Worm (Caenorhabditis elegans) whole organism, L1 larva: ENCODE data around the gene fbxl-4.

Experiments used
- C04F5.9 ChIP-seq: sonication (generic microtip); optimal IDR thresholded peaks from 2 replicates; lab custom pipeline; 2016; ENCODE audit warnings: missing genetic modification characterization, missing compliant biosample characterization
- aha-1 ChIP-seq: fragments of 150-350 bp; optimal IDR thresholded peaks from 2 replicates; lab custom pipeline; 2014; ENCODE audit warnings: missing biosample characterization, missing genetic modification characterization
- aly-2 ChIP-seq: fragments of 150-350 bp; optimal IDR thresholded peaks from 2 replicates; lab custom pipeline; 2014; ENCODE audit warnings: missing biosample characterization, missing genetic modification characterization
- ama-1 ChIP-seq: fragments of 150-350 bp; optimal IDR thresholded peaks from 2 replicates; lab custom pipeline; 2014
- blmp-1 ChIP-seq: fragments of 150-350 bp; optimal IDR thresholded peaks from 2 replicates; lab custom pipeline; 2014; ENCODE audit warnings: missing biosample characterization, missing genetic modification characterization
- ceh-63 ChIP-seq: fragments of 200-800 bp; sonication (Bioruptor generic); optimal IDR thresholded peaks from 2 replicates; lab custom pipeline; 2018; ENCODE audit warnings: mild to moderate bottlenecking, missing genetic modification characterization, missing compliant biosample characterization
- ceh-82 ChIP-seq, 3 experiments: fragments of 150-350 bp in 1 of 3; sonication (generic microtip) in 2 of 3; optimal IDR thresholded peaks; 2 replicates each; lab custom pipeline; 2014 to 2017; ENCODE audit warnings: missing biosample characterization in 3 of 3, missing genetic modification characterization in 3 of 3
- ceh-88 ChIP-seq: fragments of 200-800 bp; sonication (Bioruptor generic); IDR thresholded peaks from 2 replicates; pipeline ENCODE4 v1.3.6; 2022; ENCODE audit warnings: missing genetic modification characterization, missing compliant biosample characterization
- ceh-90 ChIP-seq: sonication (generic microtip); optimal IDR thresholded peaks from 2 replicates; lab custom pipeline; 2016; ENCODE audit warnings: missing genetic modification characterization, missing compliant biosample characterization
- ces-1 ChIP-seq: fragments of 150-350 bp; optimal IDR thresholded peaks from 2 replicates; lab custom pipeline; 2014; ENCODE audit warnings: missing biosample characterization, missing genetic modification reagents, missing genetic modification characterization
- efl-1 ChIP-seq, 4 experiments: fragments of 150-350 bp; optimal IDR thresholded peaks in 3 of 4; peaks in 1 of 4; 1 replicate in 1 of 4; 2 replicates in 3 of 4; lab custom pipeline; 2014; ENCODE audit warnings: missing biosample characterization in 2 of 4, missing genetic modification characterization in 2 of 4, missing genetic modification reagents in 2 of 4
- efl-3 ChIP-seq: fragments of 200-800 bp; sonication (Bioruptor generic); optimal IDR thresholded peaks from 2 replicates; lab custom pipeline; 2018; ENCODE audit warnings: mild to moderate bottlenecking, missing genetic modification characterization, missing compliant biosample characterization
- egl-13 ChIP-seq: sonication (generic microtip); optimal IDR thresholded peaks from 2 replicates; lab custom pipeline; 2016; ENCODE audit warnings: missing genotype, missing genetic modification reagents, missing genetic modification characterization, missing compliant biosample characterization
- egl-27 ChIP-seq, 2 experiments: fragments of 150-350 bp in 1 of 2; sonication (generic microtip); optimal IDR thresholded peaks; 3 replicates each; lab custom pipeline; 2017 to 2018; ENCODE audit warnings: missing biosample characterization in 2 of 2, missing genetic modification characterization in 2 of 2, missing genetic modification reagents in 2 of 2
- elt-3 ChIP-seq, 6 experiments: fragments of 150-350 bp in 1 of 6; sonication (generic microtip); optimal IDR thresholded peaks; 2 replicates each; lab custom pipeline; 2017 to 2018; ENCODE audit warnings: missing biosample characterization in 6 of 6, missing genetic modification characterization in 6 of 6, inconsistent platforms in 1 of 6
- ets-5 ChIP-seq: fragments of 200-800 bp; sonication (Bioruptor generic); IDR thresholded peaks from 2 replicates; pipeline ENCODE4 v1.3.6; 2022; ENCODE audit warnings: missing genetic modification characterization, missing compliant biosample characterization
- fkh-10 ChIP-seq: sonication (generic microtip); optimal IDR thresholded peaks from 2 replicates; lab custom pipeline; 2017; ENCODE audit warnings: missing biosample characterization, missing genetic modification reagents, missing genetic modification characterization
- hlh-17 ChIP-seq: fragments of 200-800 bp; sonication (Bioruptor generic); optimal IDR thresholded peaks from 2 replicates; lab custom pipeline; 2018; ENCODE audit warnings: missing genetic modification characterization, mild to moderate bottlenecking, missing compliant biosample characterization, moderate library complexity, borderline replicate concordance
- hlh-4 ChIP-seq: sonication (generic microtip); optimal IDR thresholded peaks from 2 replicates; lab custom pipeline; 2016; ENCODE audit warnings: mild to moderate bottlenecking, missing genetic modification characterization, missing compliant biosample characterization
- hpl-2 ChIP-seq: fragments of 150-350 bp; optimal IDR thresholded peaks from 2 replicates; lab custom pipeline; 2014; ENCODE audit warnings: missing biosample characterization, missing genetic modification reagents, missing genetic modification characterization
- irx-1 ChIP-seq: sonication (generic microtip); optimal IDR thresholded peaks from 2 replicates; lab custom pipeline; 2016; ENCODE audit warnings: missing genetic modification characterization, missing compliant biosample characterization
- isw-1 ChIP-seq: fragments of 200-800 bp; sonication (Bioruptor generic); IDR thresholded peaks from 2 replicates; pipeline ENCODE4 v1.3.6; 2022; ENCODE audit warnings: missing genetic modification characterization, missing compliant biosample characterization
- jun-1 ChIP-seq: fragments of 150-350 bp; optimal IDR thresholded peaks from 2 replicates; lab custom pipeline; 2014; ENCODE audit warnings: missing biosample characterization, missing genetic modification reagents, missing genetic modification characterization
- lin-14 ChIP-seq: fragments of 200-800 bp; sonication (Bioruptor generic); optimal IDR thresholded peaks from 2 replicates; lab custom pipeline; 2018; ENCODE audit warnings: mild to moderate bottlenecking, missing genetic modification characterization, moderate library complexity, missing compliant biosample characterization
- lin-39 ChIP-seq: fragments of 150-350 bp; optimal IDR thresholded peaks from 2 replicates; lab custom pipeline; 2014; ENCODE audit warnings: missing biosample characterization, missing genetic modification reagents, missing genetic modification characterization
- lir-3 ChIP-seq: sonication (generic microtip); optimal IDR thresholded peaks from 2 replicates; lab custom pipeline; 2016; ENCODE audit warnings: mild to moderate bottlenecking, missing genetic modification characterization, moderate library complexity, missing compliant biosample characterization; ENCODE audit not compliant: poor library complexity
- lsy-2 ChIP-seq, 2 experiments: fragments of 150-350 bp; optimal IDR thresholded peaks; 2 replicates each; lab custom pipeline; 2014; ENCODE audit warnings: missing biosample characterization in 2 of 2, missing genetic modification characterization in 2 of 2
- mab-9 ChIP-seq: fragments of 200-800 bp; sonication (Bioruptor generic); IDR thresholded peaks from 2 replicates; pipeline ENCODE4 v1.3.6; 2022; ENCODE audit warnings: missing genetic modification reagents, missing genetic modification characterization, missing compliant biosample characterization
- mep-1 ChIP-seq: fragments of 150-350 bp; optimal IDR thresholded peaks from 2 replicates; lab custom pipeline; 2014; ENCODE audit warnings: missing biosample characterization, missing genetic modification characterization
- nhr-11 ChIP-seq: fragments of 150-350 bp; optimal IDR thresholded peaks from 2 replicates; lab custom pipeline; 2014; ENCODE audit warnings: missing biosample characterization, missing genetic modification characterization
- nhr-12 ChIP-seq: sonication (generic microtip); optimal IDR thresholded peaks from 2 replicates; lab custom pipeline; 2017; ENCODE audit warnings: missing biosample characterization, missing genetic modification characterization
- nhr-19 ChIP-seq: fragments of 200-800 bp; sonication (Bioruptor generic); conservative IDR thresholded peaks from 2 replicates; pipeline ENCODE4 v1.3.6; 2022; ENCODE audit warnings: missing genetic modification characterization, missing compliant biosample characterization
- nhr-20 ChIP-seq: sonication (generic microtip); optimal IDR thresholded peaks from 2 replicates; lab custom pipeline; 2016; ENCODE audit warnings: mild to moderate bottlenecking, missing genetic modification characterization, missing compliant biosample characterization
- nhr-47 ChIP-seq: sonication (generic microtip); optimal IDR thresholded peaks from 2 replicates; lab custom pipeline; 2016; ENCODE audit warnings: mild to moderate bottlenecking, missing genetic modification characterization, moderate library complexity, missing compliant biosample characterization
- nhr-77 ChIP-seq: fragments of 150-350 bp; optimal IDR thresholded peaks from 2 replicates; lab custom pipeline; 2014; ENCODE audit warnings: missing biosample characterization, missing genetic modification characterization
- nhr-84 ChIP-seq: sonication (generic microtip); optimal IDR thresholded peaks from 2 replicates; lab custom pipeline; 2017; ENCODE audit warnings: missing biosample characterization, missing genetic modification characterization
- nhr-85 ChIP-seq: sonication (generic microtip); peaks from one replicate; lab custom pipeline; 2016; ENCODE audit warnings: missing genetic modification characterization, inconsistent platforms, missing compliant biosample characterization
- nhr-90 ChIP-seq: sonication (generic microtip); optimal IDR thresholded peaks from 2 replicates; lab custom pipeline; 2016; ENCODE audit warnings: mild to moderate bottlenecking, missing genetic modification characterization, missing compliant biosample characterization; ENCODE audit not compliant: poor library complexity
- pag-3 ChIP-seq: sonication (generic microtip); optimal IDR thresholded peaks from 2 replicates; lab custom pipeline; 2017; ENCODE audit warnings: missing genetic modification characterization, mild to moderate bottlenecking, missing compliant biosample characterization, antibody characterized with exemption, borderline replicate concordance; ENCODE audit not compliant: insufficient read depth
- pax-3 ChIP-seq: fragments of 200-800 bp; sonication (Bioruptor generic); optimal IDR thresholded peaks from 2 replicates; lab custom pipeline; 2018; ENCODE audit warnings: mild to moderate bottlenecking, missing genetic modification characterization, moderate library complexity, missing compliant biosample characterization
- pqm-1 ChIP-seq: sonication (generic microtip); optimal IDR thresholded peaks from 3 replicates; lab custom pipeline; 2017; ENCODE audit warnings: missing biosample characterization, missing genetic modification characterization
- skn-1 ChIP-seq: fragments of 150-350 bp; optimal IDR thresholded peaks from 2 replicates; lab custom pipeline; 2014; ENCODE audit warnings: missing biosample characterization, missing genetic modification characterization
- snpc-4 ChIP-seq: fragments of 150-350 bp; optimal IDR thresholded peaks from 2 replicates; lab custom pipeline; 2014; ENCODE audit warnings: missing biosample characterization, missing genetic modification characterization
- snu-23 ChIP-seq: sonication (generic microtip); optimal IDR thresholded peaks from 2 replicates; lab custom pipeline; 2016; ENCODE audit warnings: missing genetic modification characterization, missing compliant biosample characterization
- sptf-1 ChIP-seq: fragments of 150-350 bp; optimal IDR thresholded peaks from 2 replicates; lab custom pipeline; 2014; ENCODE audit warnings: missing biosample characterization, missing genetic modification characterization
- swsn-7 ChIP-seq: sonication (generic microtip); optimal IDR thresholded peaks from 2 replicates; lab custom pipeline; 2016; ENCODE audit warnings: missing genetic modification characterization, missing compliant biosample characterization
- tbx-2 ChIP-seq: sonication (generic microtip); optimal IDR thresholded peaks from 2 replicates; lab custom pipeline; 2016; ENCODE audit warnings: missing genetic modification characterization, missing compliant biosample characterization
- tlp-1 ChIP-seq: fragments of 150-350 bp; optimal IDR thresholded peaks from 2 replicates; lab custom pipeline; 2014; ENCODE audit warnings: missing biosample characterization, missing genetic modification characterization
- unc-130 ChIP-seq: fragments of 150-350 bp; optimal IDR thresholded peaks from 2 replicates; lab custom pipeline; 2017; ENCODE audit warnings: missing biosample characterization, missing genetic modification characterization, inconsistent platforms
- vab-15 ChIP-seq: sonication (generic microtip); optimal IDR thresholded peaks from 2 replicates; lab custom pipeline; 2017; ENCODE audit warnings: missing genotype, mild to moderate bottlenecking, missing genetic modification characterization, missing compliant biosample characterization
- xbp-1 ChIP-seq: sonication (generic microtip); optimal IDR thresholded peaks from 2 replicates; lab custom pipeline; 2016; ENCODE audit warnings: missing genetic modification characterization, missing compliant biosample characterization
- zag-1 ChIP-seq: fragments of 150-350 bp; optimal IDR thresholded peaks from 2 replicates; lab custom pipeline; 2014; ENCODE audit warnings: missing biosample characterization, missing genetic modification characterization
- ztf-11 ChIP-seq, 2 experiments: sonication (generic microtip); optimal IDR thresholded peaks; 2 replicates each; lab custom pipeline; 2016 to 2017; ENCODE audit warnings: missing genetic modification characterization in 2 of 2, missing biosample characterization in 1 of 2, missing compliant biosample characterization in 1 of 2
- ztf-4 ChIP-seq: fragments of 150-350 bp; optimal IDR thresholded peaks from 2 replicates; lab custom pipeline; 2014; ENCODE audit warnings: missing biosample characterization, missing genetic modification characterization

The fbxl-4 gene

ce11 chrX:6642798-6643197 lies 54.2 kb downstream of the fbxl-4 start (continued):
- TF ChIP-seq hlh-17 (no peak), swsn-7 (tag; lab: Kevin White, UChicago) (no peak), pax-3 (no peak), mab-9 (GFP tag; lab: Robert Waterston, UW) (no peak), ceh-82 (tag; optimal IDR thresholded peaks at IDR 0.05; lab: Kevin White, UChicago) (no peak), vab-15 (tag; lab: Kevin White, UChicago) (no peak), lin-39 (tag; lab: Kevin White, UChicago) (no peak), C04F5.9 (tag; lab: Kevin White, UChicago) (no peak), blmp-1 (tag; lab: Kevin White, UChicago) (peak; percentile 80), xbp-1 (no peak), ces-1 (GFP tag; lab: Kevin White, UChicago) (no peak), pqm-1 (tag; lab: Kevin White, UChicago) (no peak), ets-5 (GFP tag; lab: Robert Waterston, UW) (no peak), aha-1 (tag; lab: Kevin White, UChicago) (no peak), ceh-88 (GFP tag; lab: Robert Waterston, UW) (no peak), nhr-90 (tag; lab: Kevin White, UChicago) (peak; percentile 42), egl-27 (tag; optimal IDR thresholded peaks at IDR 0.05; lab: Kevin White, UChicago) (no peak), nhr-11 (tag; lab: Kevin White, UChicago) (no peak), unc-130 (tag; lab: Kevin White, UChicago) (no peak), isw-1 (GFP tag; lab: Robert Waterston, UW) (no peak), efl-1 (optimal IDR thresholded peaks at IDR 0.05; lab: Kevin White, UChicago) (no peak), efl-1 (GFP tag; optimal IDR thresholded peaks at IDR 0.05 in 1 of 2; lab: Kevin White, UChicago) (no peak), tlp-1 (no peak), mep-1 (tag; lab: Kevin White, UChicago) (peak; percentile 45), hlh-4 (tag; lab: Kevin White, UChicago) (no peak), elt-3 (tag; optimal IDR thresholded peaks at IDR 0.05; lab: Kevin White, UChicago) (peak in 2 of 6 experiments; percentile 26 to 60), snpc-4 (no peak), nhr-77 (tag; lab: Kevin White, UChicago) (peak; percentile 5), ceh-90 (tag; lab: Kevin White, UChicago) (no peak), skn-1 (tag; lab: Kevin White, UChicago) (peak; percentile 98), jun-1 (no peak), fkh-10 (GFP tag; lab: Kevin White, UChicago) (no peak), nhr-19 (GFP tag; lab: Robert Waterston, UW) (0 out of 2 replicates have a peak, but pooled peaks have one; percentile 36), tbx-2 (peak; percentile 59), efl-3 (GFP tag; lab: Kevin White, UChicago) (no peak), hpl-2 (GFP tag; lab: Kevin White, UChicago) (no peak), nhr-47 (peak; percentile 35), snu-23 (peak; percentile 78), aly-2 (tag; lab: Kevin White, UChicago) (no peak), nhr-85 (peak; percentile 95), nhr-84 (tag; lab: Kevin White, UChicago) (no peak), ztf-4 (tag; lab: Kevin White, UChicago) (no peak), nhr-12 (tag; lab: Kevin White, UChicago) (no peak), ceh-63 (GFP tag; lab: Kevin White, UChicago) (no peak), sptf-1 (no peak), lir-3 (tag; lab: Kevin White, UChicago) (peak; percentile 23), egl-13 (tag; lab: Kevin White, UChicago) (no peak), pag-3 (no peak), lin-14 (peak; percentile 84), nhr-20 (tag; lab: Kevin White, UChicago) (peak; percentile 90), irx-1 (no peak), ama-1 (lab: Kevin White, UChicago) (no peak), ztf-11 (tag; optimal IDR thresholded peaks at IDR 0.05; lab: Kevin White, UChicago) (no peak), lsy-2 (tag; optimal IDR thresholded peaks at IDR 0.05; lab: Kevin White, UChicago) (peak; percentile 7 to 32), zag-1 (tag; lab: Kevin White, UChicago) (no peak)
